Worm (Caenorhabditis elegans) whole organism, midembryonic: ENCODE measurements around the gene F56C4.1.

Experiments
- T22C8.4 ChIP-seq: fragments of 200-800 bp; sonication (Bioruptor generic); IDR thresholded peaks from 2 replicates; pipeline ENCODE4 v1.3.6; 2022; ENCODE audit warnings: missing genetic modification characterization, missing compliant biosample characterization
- med-1 ChIP-seq: sonication (generic microtip); optimal IDR thresholded peaks from 2 replicates; lab custom pipeline; 2017; ENCODE audit warnings: missing genetic modification characterization, mild to moderate bottlenecking, missing compliant biosample characterization, antibody characterized with exemption, missing genetic modification reagents; ENCODE audit not compliant: insufficient read depth

DNA sequence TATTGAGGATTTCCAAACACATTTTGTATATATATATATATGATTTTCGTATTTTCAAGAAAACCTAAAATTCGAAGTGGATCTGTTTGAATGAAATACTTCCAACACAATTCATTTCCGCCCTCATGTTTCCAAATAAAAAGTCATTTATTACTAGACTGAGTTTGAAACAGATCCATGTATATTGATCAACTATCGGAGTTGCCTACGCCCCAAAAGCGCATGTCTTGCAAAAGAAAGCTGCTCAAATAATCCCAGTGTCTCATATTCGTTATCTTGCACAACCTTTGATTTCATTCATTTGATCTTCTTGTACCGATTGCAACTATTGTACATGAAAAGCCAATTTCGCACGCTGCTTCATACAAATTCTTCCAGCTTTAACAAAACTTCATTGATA is 34.1 kb upstream of the F56C4.1 start, which contains the start of gene R09H10.2:
- no peak for TF ChIP-seq med-1 (GFP tag; lab: Kevin White, UChicago)
- TF ChIP-seq T22C8.4, result no peak
